Fruit fly (Drosophila melanogaster): ENCODE data around the gene CG13926.

Gene CG13926

DNA sequence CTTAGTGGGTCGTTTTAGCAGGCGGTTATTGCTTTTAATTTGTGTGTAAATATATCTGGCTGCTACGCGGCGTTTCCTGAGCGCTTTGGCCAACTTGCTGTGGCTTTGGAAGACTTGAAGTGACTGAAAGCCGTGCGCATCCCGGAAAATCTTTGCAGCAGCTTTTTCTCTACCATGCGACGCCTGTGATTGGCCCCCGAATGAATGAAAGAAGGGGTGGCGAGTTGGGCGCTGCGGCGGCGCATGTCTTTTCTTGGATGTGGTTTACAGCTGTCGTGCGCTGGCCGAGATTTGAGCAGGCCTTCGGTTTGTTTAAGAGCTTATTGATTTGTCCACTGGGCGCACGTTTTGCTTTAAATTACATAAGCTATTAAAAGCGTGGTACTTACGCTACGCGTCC lies 45.6 kb upstream of the CG13926 start (continued):
- TF ChIP-seq MESR4 (GFP tag; optimal IDR thresholded peaks at IDR 0.05) (no peak), CG18011 (GFP tag; optimal IDR thresholded peaks at IDR 0.05) (no peak), pros (GFP tag; optimal IDR thresholded peaks at IDR 0.05) (no peak), gcm2 (GFP tag; optimal IDR thresholded peaks at IDR 0.05) (no peak), Dip3 (GFP tag; optimal IDR thresholded peaks at IDR 0.05) (no peak), ato (GFP tag; IDR thresholded peaks at IDR 0.05; ENCODE audit: partially characterized antibody) (no peak), wdn (GFP tag; IDR thresholded peaks at IDR 0.05) (no peak)

DNA sequence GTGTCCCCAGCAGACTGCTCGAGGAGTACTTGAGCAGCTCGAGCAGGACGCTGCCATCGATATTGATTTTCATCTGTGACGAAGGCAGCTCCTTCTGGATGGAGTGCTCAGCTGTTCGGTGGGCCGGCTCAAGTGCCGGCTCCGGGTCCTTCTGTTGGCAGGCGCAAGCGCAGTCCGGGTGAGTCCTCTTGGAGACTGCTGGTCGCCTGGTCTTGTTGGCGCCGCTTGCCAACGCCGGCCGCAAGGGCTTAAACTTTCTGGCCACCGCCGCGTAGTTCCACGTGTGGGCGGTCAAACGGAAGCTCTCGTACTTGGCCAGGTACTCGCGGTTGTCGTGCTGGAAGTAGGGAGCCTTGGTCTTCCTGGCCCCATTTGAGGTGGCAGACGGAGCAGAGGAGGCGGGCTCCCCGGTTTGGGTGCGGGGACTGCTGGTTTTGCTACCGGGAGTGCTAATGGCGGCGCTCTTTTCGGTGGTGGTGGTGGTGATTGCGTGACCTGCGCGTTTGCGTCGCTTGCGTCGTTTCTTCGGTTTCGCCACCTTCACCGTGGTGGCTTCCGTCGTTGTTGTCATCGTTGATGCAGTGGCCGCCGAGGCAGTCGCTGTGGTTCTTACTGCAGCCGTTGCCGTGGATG lies 43.9 kb upstream of the CG13926 start:
- TF ChIP-seq CG34422 (GFP tag; IDR thresholded peaks at IDR 0.05) (peak; percentile 58; the same call in 1 of the 3 replicates), Ada2b (GFP tag; IDR thresholded peaks at IDR 0.05) (no peak), CG8290 (GFP tag; optimal IDR thresholded peaks at IDR 0.05) (no peak), CG8290 (tag; optimal IDR thresholded peaks at IDR 0.05) (no peak), zen2 (GFP tag; IDR thresholded peaks at IDR 0.05; ENCODE audit: partially characterized antibody) (peak; percentile 30; the same call in 2 of the 3 replicates), stc (GFP tag; IDR thresholded peaks at IDR 0.05) (no peak), CG12942 (GFP tag; optimal IDR thresholded peaks at IDR 0.05) (no peak), dmrt11E (tag; optimal IDR thresholded peaks at IDR 0.05) (no peak), CG3838 (GFP tag; optimal IDR thresholded peaks at IDR 0.05) (no peak), CG11456 (GFP tag; IDR thresholded peaks at IDR 0.05) (no peak), wek (GFP tag; optimal IDR thresholded peaks at IDR 0.05) (no peak), twi (tag; optimal IDR thresholded peaks at IDR 0.05) (no peak), CG34224 (GFP tag; IDR thresholded peaks at IDR 0.05; ENCODE audit: partially characterized antibody) (0 out of 3 replicates have a peak, but pooled peaks have one; percentile 41), danr (GFP tag; IDR thresholded peaks at IDR 0.05) (no peak), sima (GFP tag; optimal IDR thresholded peaks at IDR 0.05) (no peak), pum (GFP tag; optimal IDR thresholded peaks at IDR 0.05) (no peak), CG6654 (GFP tag; optimal IDR thresholded peaks at IDR 0.05) (no peak), nau (GFP tag; optimal IDR thresholded peaks at IDR 0.05) (no peak), Sry-δ (GFP tag; optimal IDR thresholded peaks at IDR 0.05) (no peak), Blimp-1 (GFP tag; optimal IDR thresholded peaks at IDR 0.05) (no peak), Deaf1 (tag; optimal IDR thresholded peaks at IDR 0.05) (peak; percentile 79), fd96Cb (tag; optimal IDR thresholded peaks at IDR 0.05) (no peak), Sin3A (optimal IDR thresholded peaks at IDR 0.05) (no peak), Atf3 (GFP tag; optimal IDR thresholded peaks at IDR 0.05) (no peak), tgo (GFP tag; IDR thresholded peaks at IDR 0.05) (no peak), E2f1 (GFP tag; IDR thresholded peaks at IDR 0.05) (no peak), hbn (GFP tag; IDR thresholded peaks at IDR 0.05; ENCODE audit: partially characterized antibody) (no peak), CG9876 (GFP tag; optimal IDR thresholded peaks at IDR 0.05) (no peak), CG3407 (GFP tag; optimal IDR thresholded peaks at IDR 0.05) (no peak), CG9932 (GFP tag; IDR thresholded peaks at IDR 0.05) (no peak), CG42726 (GFP tag; IDR thresholded peaks at IDR 0.05; ENCODE audit: partially characterized antibody) (no peak), pita (GFP tag; optimal IDR thresholded peaks at IDR 0.05) (no peak), CG14014 (GFP tag; IDR thresholded peaks at IDR 0.05) (no peak), CG32767 (GFP tag; IDR thresholded peaks at IDR 0.05) (no peak), sisA (GFP tag; IDR thresholded peaks at IDR 0.05) (no peak), CG17912 (GFP tag; optimal IDR thresholded peaks at IDR 0.05) (no peak), fd3F (GFP tag; optimal IDR thresholded peaks at IDR 0.05) (no peak), Nf-YC (tag; optimal IDR thresholded peaks at IDR 0.05) (peak; percentile 69), CG15696 (tag; optimal IDR thresholded peaks at IDR 0.05) (no peak), gsb-n (tag; optimal IDR thresholded peaks at IDR 0.05) (no peak), MESR4 (GFP tag; optimal IDR thresholded peaks at IDR 0.05) (no peak), slp2 (GFP tag; optimal IDR thresholded peaks at IDR 0.05) (no peak), inv (GFP tag; IDR thresholded peaks at IDR 0.05; ENCODE audit: partially characterized antibody) (no peak), lmd (GFP tag; IDR thresholded peaks at IDR 0.05) (no peak)
